Worm (Caenorhabditis elegans) whole organism, L3 larva: ENCODE results near the gene Y67A10A.7.
"Not testable (repeated sequence)": the region's sequence is repeated elsewhere in the genome, so short reads cannot be mapped to it uniquely, and the experiment has no call there.

Experiments
- egl-5 ChIP-seq: fragments of 150-350 bp; optimal IDR thresholded peaks from 2 replicates; lab custom pipeline; 2017; ENCODE audit warnings: missing biosample characterization, missing genetic modification reagents, missing genetic modification characterization, inconsistent platforms
- lin-15B ChIP-seq: fragments of 150-350 bp; optimal IDR thresholded peaks from 2 replicates; lab custom pipeline; 2014; ENCODE audit warnings: missing biosample characterization, missing genetic modification characterization
- nhr-25 ChIP-seq: sonication (generic microtip); optimal IDR thresholded peaks from 2 replicates; lab custom pipeline; 2017; ENCODE audit warnings: missing biosample characterization, missing genetic modification characterization
- nhr-43 ChIP-seq: sonication (generic microtip); optimal IDR thresholded peaks from 2 replicates; lab custom pipeline; 2016; ENCODE audit warnings: mild to moderate bottlenecking, missing genetic modification characterization, missing compliant biosample characterization; ENCODE audit not compliant: poor library complexity, severe bottlenecking
- nhr-67 ChIP-seq: fragments of 150-350 bp; optimal IDR thresholded peaks from 2 replicates; lab custom pipeline; 2014; ENCODE audit warnings: missing biosample characterization, missing genetic modification characterization
- ztf-11 ChIP-seq: fragments of 150-350 bp; optimal IDR thresholded peaks from 2 replicates; lab custom pipeline; 2014; ENCODE audit warnings: missing biosample characterization, missing genetic modification characterization

Gene Y67A10A.7

DNA sequence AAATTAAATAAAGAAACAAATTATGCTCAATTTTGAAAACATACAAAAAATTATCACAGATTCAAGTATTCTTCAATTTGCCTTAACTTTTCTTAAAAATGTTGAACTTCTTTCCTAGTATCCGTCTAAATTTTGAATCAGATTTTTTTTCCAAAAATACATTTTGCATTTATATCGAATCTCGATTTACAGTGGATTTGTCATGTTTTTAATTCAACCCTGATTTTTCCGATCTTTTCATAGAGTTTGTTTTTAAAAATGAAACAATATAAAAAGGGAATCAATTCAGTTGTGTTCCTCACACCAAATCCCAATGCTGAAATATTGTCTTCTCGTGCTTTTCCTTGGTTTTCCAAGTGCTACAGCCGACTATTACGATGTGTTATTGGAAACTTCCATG, 50.5 kb downstream of the Y67A10A.7 start, which contains the start of gene F55B11.3:
Gene F55B11.3, plus strand, starts transcription at position 301 of the 400 bp plus-strand sequence.
- TF ChIP-seq egl-5 (tag; lab: Kevin White, UChicago) (no peak), nhr-67 (no peak), lin-15B (no peak), nhr-43 (tag; lab: Kevin White, UChicago) (no peak)

DNA sequence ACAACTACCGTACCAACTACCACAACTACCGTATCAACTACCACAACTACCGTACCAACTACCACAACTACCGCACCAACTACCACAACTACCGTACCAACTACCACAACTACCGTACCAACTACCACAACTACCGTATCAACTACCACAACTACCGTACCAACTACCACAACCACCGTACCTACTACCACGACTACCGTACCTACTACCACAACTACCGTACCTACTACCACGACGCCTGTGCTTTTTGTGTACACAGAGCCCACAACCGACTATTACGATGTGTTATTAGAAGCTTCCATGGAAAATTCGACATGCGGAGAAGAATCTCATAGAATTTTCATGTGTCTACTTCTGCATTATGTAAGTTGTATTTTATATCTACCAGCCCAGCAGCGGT, 53.5 kb downstream of the Y67A10A.7 start, which contains the start of gene F55B11.5:
Gene F55B11.5, plus strand, starts transcription at position 301 of the 400 bp plus-strand sequence.
- not testable (repeated sequence) for TF ChIP-seq nhr-25 (tag; lab: Kevin White, UChicago); ztf-11 (tag; lab: Kevin White, UChicago); nhr-67
